Fruit fly (Drosophila melanogaster) whole organism, embryonic: ENCODE results near the gene CG33489.

ENCODE experiments used
- B-H1 ChIP-seq: fragments of 200-800 bp; sonication (Bioruptor generic); IDR thresholded peaks from 3 replicates; pipeline ENCODE4 v1.3.6; 2022; ENCODE audit warnings: missing biosample characterization, missing genetic modification characterization
- B-H2 ChIP-seq: fragments of 200-800 bp; sonication (Bioruptor generic); optimal IDR thresholded peaks from 2 replicates; lab custom pipeline; 2018; ENCODE audit warnings: missing biosample characterization, mild to moderate bottlenecking, missing genetic modification characterization
- CG10366 ChIP-seq: fragments of 200-800 bp; sonication (Bioruptor generic); IDR thresholded peaks from 2 replicates; pipeline ENCODE4 v1.3.6; 2022; ENCODE audit warnings: missing biosample characterization, missing genetic modification characterization
- CG11504 ChIP-seq: fragments of 200-800 bp; sonication (Bioruptor generic); optimal IDR thresholded peaks from 3 replicates; lab custom pipeline; 2019; ENCODE audit warnings: missing biosample characterization, mild to moderate bottlenecking, missing genetic modification characterization, moderate library complexity
- CG11560 ChIP-seq: fragments of 200-800 bp; sonication (Bioruptor generic); IDR thresholded peaks from 3 replicates; pipeline ENCODE4 v1.3.6; 2022; ENCODE audit warnings: missing biosample characterization, missing genetic modification characterization
- CG12769 ChIP-seq: fragments of 200-800 bp; sonication (Bioruptor generic); optimal IDR thresholded peaks from 2 replicates; lab custom pipeline; 2019; ENCODE audit warnings: missing biosample characterization, mild to moderate bottlenecking, missing genetic modification characterization, moderate library complexity
- CG13894 ChIP-seq: fragments of 200-800 bp; sonication (Bioruptor generic); optimal IDR thresholded peaks from 3 replicates; lab custom pipeline; 2018; ENCODE audit warnings: missing biosample characterization, mild to moderate bottlenecking, missing genetic modification characterization, moderate library complexity
- CG14667 ChIP-seq: fragments of 200-800 bp; sonication (Bioruptor generic); IDR thresholded peaks from 2 replicates; pipeline ENCODE4 v1.3.6; 2022; ENCODE audit warnings: missing biosample characterization, missing genetic modification characterization
- CG15269 ChIP-seq: fragments of 200-800 bp; sonication (Bioruptor generic); optimal IDR thresholded peaks from 2 replicates; lab custom pipeline; 2018; ENCODE audit warnings: missing biosample characterization, mild to moderate bottlenecking, missing genetic modification characterization, moderate library complexity
- CG15696 ChIP-seq: fragments of 200-800 bp; sonication (Bioruptor generic); optimal IDR thresholded peaks from 2 replicates; lab custom pipeline; 2019; ENCODE audit warnings: missing biosample characterization, mild to moderate bottlenecking, missing genetic modification characterization, moderate library complexity
- CG1647 ChIP-seq: fragments of 200-800 bp; sonication (Bioruptor generic); optimal IDR thresholded peaks from 3 replicates; lab custom pipeline; 2016; ENCODE audit warnings: missing biosample characterization, missing genetic modification characterization
- CG2875 ChIP-seq: fragments of 200-800 bp; sonication (Bioruptor generic); optimal IDR thresholded peaks from 2 replicates; lab custom pipeline; 2017; ENCODE audit warnings: missing biosample characterization, mild to moderate bottlenecking, missing genetic modification characterization, missing genetic modification reagents
- CG30403 ChIP-seq: fragments of 200-800 bp; sonication (Bioruptor generic); optimal IDR thresholded peaks from 3 replicates; lab custom pipeline; 2016; ENCODE audit warnings: missing biosample characterization, missing genetic modification characterization
- CG3065 ChIP-seq: fragments of 200-800 bp; sonication (Bioruptor generic); optimal IDR thresholded peaks from 2 replicates; lab custom pipeline; 2016; ENCODE audit warnings: missing biosample characterization, missing genetic modification characterization
- CG3163 ChIP-seq: fragments of 200-800 bp; sonication (Bioruptor generic); optimal IDR thresholded peaks from 3 replicates; lab custom pipeline; 2016; ENCODE audit warnings: missing biosample characterization, missing genetic modification characterization
- CG6654 ChIP-seq: fragments of 200-800 bp; sonication (Bioruptor generic); optimal IDR thresholded peaks from 2 replicates; lab custom pipeline; 2017; ENCODE audit warnings: missing biosample characterization, mild to moderate bottlenecking, missing genetic modification characterization
- CG9932 ChIP-seq: fragments of 200-800 bp; sonication (Bioruptor generic); IDR thresholded peaks from 2 replicates; pipeline ENCODE4 v1.3.6; 2022; ENCODE audit warnings: missing biosample characterization, missing genetic modification characterization
- Camta ChIP-seq: fragments of 200-800 bp; sonication (Bioruptor generic); optimal IDR thresholded peaks from 2 replicates; lab custom pipeline; 2016; ENCODE audit warnings: missing biosample characterization, missing genetic modification characterization
- Deaf1 ChIP-seq: fragments of 200-800 bp; optimal IDR thresholded peaks from 3 replicates; lab custom pipeline; 2019; ENCODE audit warnings: missing biosample characterization, mild to moderate bottlenecking, missing genetic modification characterization, moderate library complexity
- Drgx ChIP-seq: fragments of 200-800 bp; sonication (Bioruptor generic); IDR thresholded peaks from 2 replicates; pipeline ENCODE4 v1.3.6; 2022; ENCODE audit warnings: missing biosample characterization, missing genetic modification characterization
- Ets65A ChIP-seq: fragments of 200-800 bp; sonication (Bioruptor generic); peaks from one replicate; lab custom pipeline; 2016; ENCODE audit warnings: missing biosample characterization, missing genetic modification characterization
- GATAe ChIP-seq: fragments of 200-800 bp; sonication (Bioruptor generic); conservative IDR thresholded peaks from 2 replicates; pipeline ENCODE4 v1.3.6; 2022; ENCODE audit warnings: missing biosample characterization, missing genetic modification characterization
- Gsc ChIP-seq: fragments of 200-800 bp; sonication (Bioruptor generic); IDR thresholded peaks from 2 replicates; pipeline ENCODE4 v1.3.6; 2022; ENCODE audit warnings: missing biosample characterization, missing genetic modification characterization
- Gug ChIP-seq: fragments of 200-800 bp; sonication (Bioruptor generic); IDR thresholded peaks from 4 replicates; pipeline ENCODE4 v1.3.6; 2022; ENCODE audit warnings: missing biosample characterization, missing genetic modification characterization
- H2.0 ChIP-seq: fragments of 200-800 bp; sonication (Bioruptor generic); IDR thresholded peaks from 2 replicates; pipeline ENCODE4 v1.3.6; 2022; ENCODE audit warnings: missing biosample characterization, missing genetic modification characterization
- Med ChIP-seq: fragments of 200-800 bp; sonication (Bioruptor generic); peaks from one replicate; lab custom pipeline; 2016; ENCODE audit warnings: missing biosample characterization, missing genetic modification characterization, mild to moderate bottlenecking, inconsistent platforms, moderate library complexity
- NFAT ChIP-seq: fragments of 200-800 bp; sonication (Bioruptor generic); IDR thresholded peaks from 2 replicates; pipeline ENCODE4 v1.3.6; 2022; ENCODE audit warnings: missing biosample characterization, missing genetic modification characterization
- Pdp1 ChIP-seq, 2 experiments: fragments of 200-800 bp; sonication (Bioruptor generic); optimal IDR thresholded peaks; 3 replicates each; lab custom pipeline; 2016; ENCODE audit warnings: missing biosample characterization in 2 of 2, missing genetic modification characterization in 2 of 2, mild to moderate bottlenecking in 1 of 2, moderate library complexity in 1 of 2
- Sin3A ChIP-seq: fragments of >200 bp; optimal IDR thresholded peaks from 2 replicates; lab custom pipeline; 2018
- Sox100B ChIP-seq: fragments of 200-800 bp; sonication (Bioruptor generic); optimal IDR thresholded peaks from 3 replicates; lab custom pipeline; 2018; ENCODE audit warnings: missing biosample characterization, mild to moderate bottlenecking, missing genetic modification characterization
- abd-A ChIP-seq: fragments of 200-800 bp; sonication (Bioruptor generic); optimal IDR thresholded peaks from 3 replicates; lab custom pipeline; 2019; ENCODE audit warnings: missing biosample characterization, mild to moderate bottlenecking, missing genetic modification characterization, moderate library complexity
- ac ChIP-seq: fragments of 200-800 bp; sonication (Bioruptor generic); optimal IDR thresholded peaks from 3 replicates; lab custom pipeline; 2017; ENCODE audit warnings: missing biosample characterization, mild to moderate bottlenecking, missing genetic modification characterization
- caup ChIP-seq: fragments of 200-800 bp; sonication (Bioruptor generic); optimal IDR thresholded peaks from 3 replicates; lab custom pipeline; 2017; ENCODE audit warnings: missing biosample characterization, mild to moderate bottlenecking, missing genetic modification characterization, moderate library complexity; ENCODE audit not compliant: severe bottlenecking
- ci ChIP-seq: fragments of 200-800 bp; sonication (Bioruptor generic); IDR thresholded peaks from 3 replicates; pipeline ENCODE4 v1.3.6; 2022; ENCODE audit warnings: missing biosample characterization, missing genetic modification characterization
- cwo ChIP-seq: fragments of 200-800 bp; sonication (Bioruptor generic); optimal IDR thresholded peaks from 3 replicates; lab custom pipeline; 2017; ENCODE audit warnings: missing biosample characterization, missing genetic modification characterization, mild to moderate bottlenecking, moderate library complexity, missing genetic modification reagents
- ems ChIP-seq: fragments of 200-800 bp; sonication (Bioruptor generic); optimal IDR thresholded peaks from 3 replicates; lab custom pipeline; 2016; ENCODE audit warnings: missing biosample characterization, missing genetic modification characterization
- exex ChIP-seq: fragments of 200-800 bp; sonication (Bioruptor generic); optimal IDR thresholded peaks from 4 replicates; lab custom pipeline; 2018; ENCODE audit warnings: missing biosample characterization, mild to moderate bottlenecking, missing genetic modification characterization, moderate library complexity
- gcm2 ChIP-seq: fragments of 200-800 bp; sonication (Bioruptor generic); optimal IDR thresholded peaks from 2 replicates; lab custom pipeline; 2016; ENCODE audit warnings: missing biosample characterization, missing genetic modification characterization
- klu ChIP-seq: fragments of 200-800 bp; sonication (Bioruptor generic); IDR thresholded peaks from 2 replicates; pipeline ENCODE4 v1.3.6; 2022; ENCODE audit warnings: missing biosample characterization, missing genetic modification characterization
- lola ChIP-seq, 3 experiments: fragments of >200 bp in 2 of 3; fragments of 200-800 bp in 1 of 3; sonication (Bioruptor generic) in 1 of 3; optimal IDR thresholded peaks; 2 replicates each; lab custom pipeline; 2017 to 2019; ENCODE audit warnings: missing biosample characterization in 3 of 3, missing genetic modification characterization in 3 of 3, mild to moderate bottlenecking in 1 of 3, moderate library complexity in 1 of 3
- org-1 ChIP-seq: fragments of 200-800 bp; sonication (Bioruptor generic); optimal IDR thresholded peaks from 2 replicates; lab custom pipeline; 2017; ENCODE audit warnings: missing biosample characterization, missing genetic modification characterization
- pfk ChIP-seq: fragments of 200-800 bp; sonication (Bioruptor generic); optimal IDR thresholded peaks from 2 replicates; lab custom pipeline; 2018; ENCODE audit warnings: missing biosample characterization, mild to moderate bottlenecking, missing genetic modification characterization, moderate library complexity
- pho ChIP-seq: fragments of 200-800 bp; sonication (Bioruptor generic); optimal IDR thresholded peaks from 2 replicates; lab custom pipeline; 2016; ENCODE audit warnings: missing biosample characterization, missing genetic modification characterization
- row ChIP-seq: fragments of 200-800 bp; sonication (Bioruptor generic); IDR thresholded peaks from 3 replicates; pipeline ENCODE4 v1.3.6; 2022; ENCODE audit warnings: missing biosample characterization, missing genetic modification characterization
- sc ChIP-seq, 3 experiments: fragments of >200 bp in 2 of 3; fragments of 200-800 bp in 1 of 3; sonication (Bioruptor generic) in 1 of 3; optimal IDR thresholded peaks; 2 replicates in 2 of 3; 3 replicates in 1 of 3; lab custom pipeline; 2017; ENCODE audit warnings: mild to moderate bottlenecking in 1 of 3, missing biosample characterization in 1 of 3, missing genetic modification characterization in 1 of 3, missing genetic modification reagents in 1 of 3
- unc-4 ChIP-seq: fragments of 200-800 bp; sonication (Bioruptor generic); IDR thresholded peaks from 2 replicates; pipeline ENCODE4 v1.3.6; 2022; ENCODE audit warnings: missing biosample characterization, missing genetic modification characterization; ENCODE audit not compliant: partially characterized antibody
- vvl ChIP-seq: fragments of 200-800 bp; sonication (Bioruptor generic); IDR thresholded peaks from 2 replicates; pipeline ENCODE4 v1.3.6; 2022; ENCODE audit warnings: missing biosample characterization, missing genetic modification characterization
- zfh2 ChIP-seq: fragments of 200-800 bp; sonication (Bioruptor generic); optimal IDR thresholded peaks from 2 replicates; lab custom pipeline; 2016; ENCODE audit warnings: missing biosample characterization, missing genetic modification characterization

CG33489 gene

DNA sequence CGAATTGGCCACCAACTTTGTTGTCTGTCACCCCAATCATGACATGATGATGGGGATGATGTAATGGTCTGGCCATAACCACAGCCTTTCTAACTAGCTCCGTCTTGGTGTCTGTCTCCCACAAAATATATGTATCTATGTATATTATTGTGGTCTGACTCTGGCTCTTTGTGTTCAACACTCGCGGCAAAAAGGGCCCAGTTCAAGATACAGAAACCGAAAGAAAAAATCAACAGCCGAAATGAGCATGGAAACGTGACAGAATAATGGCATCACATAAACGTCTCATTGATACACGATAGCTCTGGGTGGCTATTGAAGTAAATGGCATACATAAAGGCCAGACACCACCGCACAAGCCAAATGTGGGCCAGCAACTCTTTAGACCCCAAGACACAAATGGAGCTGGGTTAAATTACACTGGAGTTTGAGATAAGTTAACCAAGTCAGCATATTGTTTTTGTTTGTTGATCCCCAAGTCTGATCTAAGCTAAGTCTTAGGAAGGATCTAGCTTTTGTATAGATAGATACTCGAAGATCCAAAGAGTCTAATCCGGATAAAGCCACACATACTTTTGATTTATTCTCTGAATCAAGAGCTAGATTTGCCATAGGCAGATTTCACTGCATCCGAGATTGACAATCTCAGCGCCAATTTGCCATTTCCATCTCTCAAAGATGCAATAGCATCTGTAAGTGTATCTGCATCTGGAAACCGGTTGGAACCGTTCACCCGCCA lies 44.7 kb downstream of the CG33489 start:
- TF ChIP-seq Sox100B (GFP tag; lab: Kevin White, UChicago), result no peak
- peak; percentile 72 for TF ChIP-seq Med (GFP tag; lab: Kevin White, UChicago)
- peak; percentile 84 for TF ChIP-seq Ets65A
- peak; percentile 62 for TF ChIP-seq abd-A (tag; lab: Kevin White, UChicago)
- peak; percentile 0 for TF ChIP-seq CG15269
- no peak for TF ChIP-seq gcm2 (GFP tag; lab: Kevin White, UChicago)
- TF ChIP-seq exex, result no peak
- no peak for TF ChIP-seq Sin3A (lab: Kevin White, UChicago)
- 0 out of 2 replicates have a peak, but pooled peaks have one; percentile 25 for TF ChIP-seq CG9932
- TF ChIP-seq Deaf1 (tag; lab: Kevin White, UChicago), result no peak
- TF ChIP-seq Gug (GFP tag; lab: Robert Waterston, UW), result no peak
- TF ChIP-seq org-1, result no peak
- TF ChIP-seq ci, result 0 out of 3 replicates have a peak, but pooled peaks have one; percentile 16
- no peak for TF ChIP-seq CG14667 (GFP tag; lab: Robert Waterston, UW)
- TF ChIP-seq B-H1 (GFP tag; lab: Robert Waterston, UW), result no peak
- no peak for TF ChIP-seq GATAe (GFP tag; lab: Robert Waterston, UW)
- no peak for TF ChIP-seq CG6654
- no peak for TF ChIP-seq row
- TF ChIP-seq CG3065 (GFP tag; lab: Kevin White, UChicago), result no peak
- TF ChIP-seq sc (optimal IDR thresholded peaks at IDR 0.05; lab: Kevin White, UChicago), result no peak
- no peak for TF ChIP-seq sc (GFP tag; optimal IDR thresholded peaks at IDR 0.05; lab: Kevin White, UChicago)
- no peak for TF ChIP-seq unc-4 (GFP tag; lab: Robert Waterston, UW)
- no peak for TF ChIP-seq CG3163 (GFP tag; lab: Kevin White, UChicago)
- no peak for TF ChIP-seq Camta (GFP tag; lab: Kevin White, UChicago)
- TF ChIP-seq NFAT (GFP tag; lab: Robert Waterston, UW), result no peak
- peak; percentile 83 for TF ChIP-seq CG13894 (tag; lab: Kevin White, UChicago)
- TF ChIP-seq CG11560, result no peak
- TF ChIP-seq pho, result no peak
- TF ChIP-seq CG2875 (GFP tag; lab: Kevin White, UChicago), result no peak
- no peak for TF ChIP-seq caup (GFP tag; lab: Kevin White, UChicago)
- TF ChIP-seq H2.0 (GFP tag; lab: Robert Waterston, UW), result no peak
- TF ChIP-seq Pdp1 (GFP tag; optimal IDR thresholded peaks at IDR 0.05; lab: Kevin White, UChicago), result peak in 1 of 2 experiments; percentile 55
- TF ChIP-seq CG11504 (tag; lab: Kevin White, UChicago), result no peak
- peak; percentile 34; the same call in 1 of the 2 replicates for TF ChIP-seq Drgx (GFP tag; lab: Robert Waterston, UW)
- no peak for TF ChIP-seq pfk
- TF ChIP-seq CG10366 (GFP tag; lab: Robert Waterston, UW), result no peak
- TF ChIP-seq lola (GFP tag; optimal IDR thresholded peaks at IDR 0.05; lab: Kevin White, UChicago), result peak in 1 of 3 experiments; percentile 38
- no peak for TF ChIP-seq CG1647 (GFP tag; lab: Kevin White, UChicago)
- no peak for TF ChIP-seq CG15696 (tag; lab: Kevin White, UChicago)
- TF ChIP-seq ac, result no peak
- TF ChIP-seq CG30403 (GFP tag; lab: Kevin White, UChicago), result no peak
- no peak for TF ChIP-seq ems (GFP tag; lab: Kevin White, UChicago)
- peak; percentile 6 for TF ChIP-seq CG12769 (tag; lab: Kevin White, UChicago)
- TF ChIP-seq zfh2 (GFP tag; lab: Kevin White, UChicago), result no peak
- peak; percentile 44 for TF ChIP-seq B-H2
- TF ChIP-seq klu (GFP tag; lab: Robert Waterston, UW), result no peak
- no peak for TF ChIP-seq vvl (GFP tag; lab: Robert Waterston, UW)
- TF ChIP-seq cwo (GFP tag; lab: Kevin White, UChicago), result peak; percentile 12
- no peak for TF ChIP-seq Gsc (GFP tag; lab: Robert Waterston, UW)
